Worm (Caenorhabditis elegans): Measurements from ENCODE around the gene cni-1.
A peak's percentile ranks its signal among the peaks of the same experiment; 100 is the strongest.

Gene cni-1

DNA sequence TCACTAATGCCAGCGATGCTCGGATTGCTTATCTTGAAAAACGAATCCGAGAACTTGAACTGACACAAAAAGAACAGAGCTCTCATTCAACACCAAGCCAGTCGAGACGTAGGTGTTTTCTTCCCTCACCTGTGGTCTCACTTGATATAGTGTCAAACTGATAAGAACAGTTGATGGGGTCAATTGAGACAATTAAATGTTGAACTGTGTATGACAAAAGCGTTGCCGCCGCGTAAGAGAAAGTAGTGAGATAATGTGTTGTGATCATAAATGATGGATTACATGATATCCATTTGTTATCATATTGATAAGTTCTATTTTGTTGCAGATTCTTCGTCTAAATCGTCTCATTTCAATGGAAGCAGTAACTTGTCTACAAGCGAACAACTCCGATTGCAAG, 6.4 kb upstream of the cni-1 start:
- TF ChIP-seq peb-1 (tag; optimal IDR thresholded peaks at IDR 0.05) (no peak), fos-1 (tag; optimal IDR thresholded peaks at IDR 0.05) (peak; percentile 32), sma-9 (GFP tag; optimal IDR thresholded peaks at IDR 0.05) (peak; percentile 47), sma-9 (tag; optimal IDR thresholded peaks at IDR 0.05) (no peak)

DNA sequence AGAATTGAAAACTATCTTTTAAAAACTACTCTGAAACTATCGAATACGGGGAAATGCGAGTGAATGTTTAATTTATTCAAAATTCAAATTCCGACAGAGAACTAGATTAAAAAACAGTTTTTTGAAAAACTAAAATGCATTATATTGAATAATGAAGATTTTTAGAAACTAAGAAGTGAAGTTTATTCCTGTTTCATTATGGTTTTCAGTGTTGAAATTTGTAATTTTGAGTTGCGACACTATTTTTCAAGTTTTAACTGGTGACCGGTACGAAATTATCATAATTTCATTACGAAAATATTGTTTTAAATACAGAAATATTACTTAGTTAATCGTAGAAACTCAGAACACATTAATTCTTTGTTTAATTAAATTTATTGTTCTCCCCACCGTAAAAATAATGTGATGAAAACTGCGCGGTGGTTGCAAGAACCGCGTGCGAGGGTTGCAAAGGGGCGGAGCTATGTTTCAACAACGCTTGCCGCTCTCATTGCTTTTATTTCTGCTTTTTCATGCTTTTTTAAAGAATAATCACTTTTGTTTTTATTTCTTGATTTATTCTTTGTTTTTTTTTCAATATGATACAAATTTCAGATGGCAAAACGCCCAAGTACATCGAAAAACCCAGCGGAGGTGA, 3.9 kb upstream of the cni-1 start, which contains the start of gene him-17:
him-17 (plus strand) TSS at position 595 of the 637 bp plus-strand sequence.
- peak; percentile 28 for TF ChIP-seq mab-5 (tag; optimal IDR thresholded peaks at IDR 0.05)
- TF ChIP-seq ztf-1 (GFP tag; conservative IDR thresholded peaks at IDR 0.05) = no peak
- TF ChIP-seq mdl-1 (tag; optimal IDR thresholded peaks at IDR 0.05) = peak in 1 of 2 experiments; percentile 9
- TF ChIP-seq elt-3 (tag; optimal IDR thresholded peaks at IDR 0.05) = no peak
- peak; percentile 43 for TF ChIP-seq sma-3 (GFP tag; optimal IDR thresholded peaks at IDR 0.05)
- TF ChIP-seq ceh-16 (tag; optimal IDR thresholded peaks at IDR 0.05) = no peak
- no peak for TF ChIP-seq skn-1 (tag; optimal IDR thresholded peaks at IDR 0.05)
- TF ChIP-seq R02D3.7 (tag; optimal IDR thresholded peaks at IDR 0.05) = no peak
- TF ChIP-seq lin-13 (GFP tag; optimal IDR thresholded peaks at IDR 0.05) = peak; percentile 30
- peak; percentile 22 for TF ChIP-seq C34F6.9 (tag; optimal IDR thresholded peaks at IDR 0.05)
- TF ChIP-seq sma-9 (GFP tag; optimal IDR thresholded peaks at IDR 0.05) = peak; percentile 35
- TF ChIP-seq sma-9 (tag; optimal IDR thresholded peaks at IDR 0.05) = no peak
- no peak for TF ChIP-seq nhr-25 (tag; optimal IDR thresholded peaks at IDR 0.05)
- TF ChIP-seq nhr-6 (tag; optimal IDR thresholded peaks at IDR 0.05) = no peak
- TF ChIP-seq ama-1 (optimal IDR thresholded peaks at IDR 0.05) = peak; percentile 6
- TF ChIP-seq blmp-1 (tag; optimal IDR thresholded peaks at IDR 0.05; ENCODE audit: insufficient read depth) = no peak
- no peak for TF ChIP-seq ztf-11 (tag; optimal IDR thresholded peaks at IDR 0.05)
- no peak for TF ChIP-seq nhr-129 (tag; optimal IDR thresholded peaks at IDR 0.05)
- no peak for TF ChIP-seq nhr-12 (tag; optimal IDR thresholded peaks at IDR 0.05)
- no peak for TF ChIP-seq ZK546.5 (tag; optimal IDR thresholded peaks at IDR 0.05)
- no peak for TF ChIP-seq dmd-4 (tag; optimal IDR thresholded peaks at IDR 0.05)
- no peak for TF ChIP-seq crh-2 (tag; optimal IDR thresholded peaks at IDR 0.05)
- TF ChIP-seq aly-2 (tag; optimal IDR thresholded peaks at IDR 0.05) = no peak
- no peak for TF ChIP-seq sem-4 (tag; optimal IDR thresholded peaks at IDR 0.05)
- no peak for TF ChIP-seq nhr-11 (tag; optimal IDR thresholded peaks at IDR 0.05)
- no peak for TF ChIP-seq fos-1 (tag; optimal IDR thresholded peaks at IDR 0.05)
- TF ChIP-seq nhr-10 (tag; optimal IDR thresholded peaks at IDR 0.05) = no peak
- no peak for TF ChIP-seq F13H6.1 (tag; optimal IDR thresholded peaks at IDR 0.05)
- TF ChIP-seq unc-55 (GFP tag; optimal IDR thresholded peaks at IDR 0.05) = peak; percentile 51
- no peak for TF ChIP-seq nhr-77 (tag; optimal IDR thresholded peaks at IDR 0.05)
- no peak for TF ChIP-seq nhr-21 (tag; optimal IDR thresholded peaks at IDR 0.05)
- no peak for TF ChIP-seq elt-1 (tag; optimal IDR thresholded peaks at IDR 0.05)
- TF ChIP-seq unc-62 (GFP tag; optimal IDR thresholded peaks at IDR 0.05) = no peak
- TF ChIP-seq snpc-4 (tag; optimal IDR thresholded peaks at IDR 0.05) = peak; percentile 36
- TF ChIP-seq gmeb-1 (tag; optimal IDR thresholded peaks at IDR 0.05) = peak; percentile 60
- no peak for TF ChIP-seq ceh-82 (tag; optimal IDR thresholded peaks at IDR 0.05)
- TF ChIP-seq nhr-237 (tag; optimal IDR thresholded peaks at IDR 0.05) = no peak
- TF ChIP-seq lsy-2 (tag; optimal IDR thresholded peaks at IDR 0.05) = no peak
- TF ChIP-seq lin-11 (tag; optimal IDR thresholded peaks at IDR 0.05) = peak; percentile 25
- no peak for TF ChIP-seq mbf-1 (tag; optimal IDR thresholded peaks at IDR 0.05)
- TF ChIP-seq zag-1 (tag; optimal IDR thresholded peaks at IDR 0.05) = no peak
- TF ChIP-seq alr-1 (tag; optimal IDR thresholded peaks at IDR 0.05) = no peak
- no peak for TF ChIP-seq lin-39 (tag; optimal IDR thresholded peaks at IDR 0.05)
- TF ChIP-seq nhr-23 (tag; optimal IDR thresholded peaks at IDR 0.05) = no peak
- no peak for TF ChIP-seq Y55F3AM.14 (GFP tag; optimal IDR thresholded peaks at IDR 0.05)
- TF ChIP-seq unc-39 (tag; optimal IDR thresholded peaks at IDR 0.05) = no peak
- TF ChIP-seq egl-27 (tag; optimal IDR thresholded peaks at IDR 0.05) = no peak
- TF ChIP-seq peb-1 (tag; optimal IDR thresholded peaks at IDR 0.05) = no peak
- TF ChIP-seq ztf-4 (tag; optimal IDR thresholded peaks at IDR 0.05) = no peak

Data from whole organism, L2 larva.